Worm (Caenorhabditis elegans) whole organism, L2 larva: Measurements from ENCODE around the gene ZK418.7.
"Not testable (repeated sequence)": the region's sequence is repeated elsewhere in the genome, so short reads cannot be mapped to it uniquely, and the experiment has no call there.

Experiments used
- C34F6.9 ChIP-seq: fragments of 150-350 bp; optimal IDR thresholded peaks from 2 replicates; lab custom pipeline; 2014; ENCODE audit warnings: missing biosample characterization, missing genetic modification characterization
- F13H6.1 ChIP-seq: sonication (generic microtip); optimal IDR thresholded peaks from 2 replicates; lab custom pipeline; 2016; ENCODE audit warnings: missing genetic modification characterization, missing compliant biosample characterization
- R02D3.7 ChIP-seq: fragments of 150-350 bp; optimal IDR thresholded peaks from 2 replicates; lab custom pipeline; 2014; ENCODE audit warnings: missing biosample characterization, missing genetic modification characterization
- Y55F3AM.14 ChIP-seq: fragments of 200-800 bp; sonication (Bioruptor generic); optimal IDR thresholded peaks from 2 replicates; lab custom pipeline; 2018; ENCODE audit warnings: mild to moderate bottlenecking, missing genetic modification characterization, missing compliant biosample characterization
- aly-2 ChIP-seq: fragments of 150-350 bp; optimal IDR thresholded peaks from 2 replicates; lab custom pipeline; 2014; ENCODE audit warnings: missing biosample characterization, missing genetic modification characterization
- blmp-1 ChIP-seq: sonication (generic microtip); optimal IDR thresholded peaks from 2 replicates; lab custom pipeline; 2017; ENCODE audit warnings: missing genetic modification characterization, mild to moderate bottlenecking, missing compliant biosample characterization, antibody characterized with exemption, moderate library complexity; ENCODE audit not compliant: insufficient read depth
- ceh-16 ChIP-seq: fragments of 150-350 bp; optimal IDR thresholded peaks from 2 replicates; lab custom pipeline; 2014; ENCODE audit warnings: missing biosample characterization, missing genetic modification characterization
- ceh-82 ChIP-seq: fragments of 150-350 bp; optimal IDR thresholded peaks from 2 replicates; lab custom pipeline; 2014; ENCODE audit warnings: missing biosample characterization, missing genetic modification characterization
- crh-2 ChIP-seq: sonication (generic microtip); optimal IDR thresholded peaks from 2 replicates; lab custom pipeline; 2017; ENCODE audit warnings: missing biosample characterization, missing genetic modification characterization
- dmd-4 ChIP-seq: sonication (generic microtip); optimal IDR thresholded peaks from 2 replicates; lab custom pipeline; 2017; ENCODE audit warnings: missing biosample characterization, missing genetic modification characterization
- egl-27 ChIP-seq: sonication (generic microtip); optimal IDR thresholded peaks from 3 replicates; lab custom pipeline; 2017; ENCODE audit warnings: missing biosample characterization, missing genetic modification reagents, missing genetic modification characterization
- fos-1 ChIP-seq: fragments of 150-350 bp; optimal IDR thresholded peaks from 2 replicates; lab custom pipeline; 2014; ENCODE audit warnings: missing biosample characterization, missing genetic modification characterization
- gmeb-1 ChIP-seq: fragments of 150-350 bp; optimal IDR thresholded peaks from 2 replicates; lab custom pipeline; 2014; ENCODE audit warnings: missing biosample characterization, missing genetic modification characterization
- lin-11 ChIP-seq: fragments of 150-350 bp; sonication (generic microtip); optimal IDR thresholded peaks from 2 replicates; lab custom pipeline; 2014; ENCODE audit warnings: missing biosample characterization, missing genetic modification characterization, inconsistent platforms, mixed read lengths
- lin-13 ChIP-seq: fragments of 150-350 bp; optimal IDR thresholded peaks from 2 replicates; lab custom pipeline; 2014; ENCODE audit warnings: missing biosample characterization, missing genetic modification reagents, missing genetic modification characterization
- lsy-2 ChIP-seq, 2 experiments: fragments of 150-350 bp in 1 of 2; sonication (generic microtip) in 1 of 2; optimal IDR thresholded peaks; 2 replicates each; lab custom pipeline; 2014 to 2017; ENCODE audit warnings: missing biosample characterization in 2 of 2, missing genetic modification characterization in 2 of 2
- mab-5 ChIP-seq: fragments of 150-350 bp; optimal IDR thresholded peaks from 2 replicates; lab custom pipeline; 2014; ENCODE audit warnings: missing biosample characterization, missing genetic modification characterization
- mdl-1 ChIP-seq, 2 experiments: fragments of 150-350 bp in 1 of 2; sonication (generic microtip) in 1 of 2; optimal IDR thresholded peaks; 2 replicates each; lab custom pipeline; 2017; ENCODE audit warnings: missing biosample characterization in 2 of 2, missing genetic modification characterization in 2 of 2
- nhr-10 ChIP-seq: sonication (generic microtip); optimal IDR thresholded peaks from 2 replicates; lab custom pipeline; 2017; ENCODE audit warnings: missing biosample characterization, missing genetic modification characterization
- nhr-12 ChIP-seq: fragments of 150-350 bp; optimal IDR thresholded peaks from 2 replicates; lab custom pipeline; 2014; ENCODE audit warnings: missing biosample characterization, missing genetic modification characterization
- nhr-129 ChIP-seq: fragments of 150-350 bp; optimal IDR thresholded peaks from 2 replicates; lab custom pipeline; 2014; ENCODE audit warnings: missing biosample characterization, missing genetic modification characterization
- nhr-21 ChIP-seq: fragments of 150-350 bp; optimal IDR thresholded peaks from 2 replicates; lab custom pipeline; 2014; ENCODE audit warnings: missing biosample characterization, missing genetic modification characterization
- nhr-23 ChIP-seq: fragments of 150-350 bp; optimal IDR thresholded peaks from 2 replicates; lab custom pipeline; 2014; ENCODE audit warnings: missing biosample characterization, missing genetic modification reagents, missing genetic modification characterization
- nhr-25 ChIP-seq: fragments of 150-350 bp; sonication (generic microtip); optimal IDR thresholded peaks from 3 replicates; lab custom pipeline; 2014; ENCODE audit warnings: missing biosample characterization, missing genetic modification characterization
- nhr-77 ChIP-seq: fragments of 150-350 bp; optimal IDR thresholded peaks from 2 replicates; lab custom pipeline; 2014; ENCODE audit warnings: missing biosample characterization, missing genetic modification characterization
- sem-4 ChIP-seq: fragments of 150-350 bp; optimal IDR thresholded peaks from 2 replicates; lab custom pipeline; 2014; ENCODE audit warnings: missing biosample characterization, missing genetic modification reagents, missing genetic modification characterization
- skn-1 ChIP-seq: sonication (generic microtip); optimal IDR thresholded peaks from 2 replicates; lab custom pipeline; 2017; ENCODE audit warnings: missing biosample characterization, missing genetic modification characterization
- sma-3 ChIP-seq: sonication (generic microtip); optimal IDR thresholded peaks from 2 replicates; lab custom pipeline; 2016; ENCODE audit warnings: missing genetic modification reagents, missing genetic modification characterization, missing compliant biosample characterization
- sma-9 ChIP-seq, 2 experiments: fragments of 150-350 bp in 1 of 2; sonication (generic microtip) in 1 of 2; optimal IDR thresholded peaks; 2 replicates each; lab custom pipeline; 2014 to 2016; ENCODE audit warnings: missing genetic modification characterization in 2 of 2, mild to moderate bottlenecking in 1 of 2, missing biosample characterization in 1 of 2, missing compliant biosample characterization in 1 of 2, missing genetic modification reagents in 1 of 2, moderate library complexity in 1 of 2
- unc-39 ChIP-seq: fragments of 150-350 bp; optimal IDR thresholded peaks from 2 replicates; lab custom pipeline; 2014; ENCODE audit warnings: missing biosample characterization, missing genetic modification characterization
- unc-55 ChIP-seq: fragments of 150-350 bp; sonication (generic microtip); optimal IDR thresholded peaks from 3 replicates; lab custom pipeline; 2014; ENCODE audit warnings: missing biosample characterization, missing genetic modification reagents, missing genetic modification characterization
- unc-62 ChIP-seq: fragments of 150-350 bp; optimal IDR thresholded peaks from 2 replicates; lab custom pipeline; 2014; ENCODE audit warnings: missing biosample characterization, missing genetic modification reagents, missing genetic modification characterization
- ztf-1 ChIP-seq: fragments of 200-800 bp; sonication (Bioruptor generic); conservative IDR thresholded peaks from 2 replicates; pipeline ENCODE4 v1.3.6; 2022; ENCODE audit warnings: missing genetic modification characterization, missing compliant biosample characterization
- ztf-11 ChIP-seq: sonication (generic microtip); optimal IDR thresholded peaks from 2 replicates; lab custom pipeline; 2017; ENCODE audit warnings: missing biosample characterization, missing genetic modification characterization
- ztf-4 ChIP-seq: fragments of 150-350 bp; optimal IDR thresholded peaks from 2 replicates; lab custom pipeline; 2014; ENCODE audit warnings: missing biosample characterization, missing genetic modification characterization

Gene ZK418.7

DNA sequence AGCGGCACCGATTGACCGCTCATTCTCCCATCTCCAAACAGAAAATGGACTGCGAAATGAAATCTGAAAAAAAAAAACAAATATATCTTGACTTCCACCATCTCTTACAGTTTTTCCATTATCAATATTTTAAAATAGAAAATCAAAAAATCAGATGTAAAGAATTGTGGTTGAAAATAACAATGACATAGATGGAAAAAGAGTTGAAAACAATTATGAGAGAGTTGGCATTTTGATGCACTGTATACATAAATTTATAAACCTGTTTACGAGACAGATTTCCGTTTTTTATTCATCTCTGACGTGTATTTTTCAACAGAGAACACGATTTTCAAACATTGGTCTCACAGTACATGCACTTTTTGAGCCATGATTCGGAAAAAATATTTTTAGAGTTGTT lies at the start of gene ZK418.7:
TSS of gene ZK418.7 (minus strand) at position 101 of the 400 bp plus-strand sequence.
- no peak for TF ChIP-seq ceh-16 (tag; lab: Kevin White, UChicago)
- no peak for TF ChIP-seq nhr-21 (tag; lab: Kevin White, UChicago)
- TF ChIP-seq nhr-25: no peak
- no peak for TF ChIP-seq nhr-12
- TF ChIP-seq sem-4: no peak
- no peak for TF ChIP-seq mdl-1 (tag; optimal IDR thresholded peaks at IDR 0.05; lab: Kevin White, UChicago)
- TF ChIP-seq skn-1: no peak
- TF ChIP-seq unc-62 (GFP tag; lab: Kevin White, UChicago): no peak
- no peak for TF ChIP-seq dmd-4
- no peak for TF ChIP-seq nhr-129 (tag; lab: Kevin White, UChicago)
- TF ChIP-seq, all 48 proteins: peak for 0

DNA sequence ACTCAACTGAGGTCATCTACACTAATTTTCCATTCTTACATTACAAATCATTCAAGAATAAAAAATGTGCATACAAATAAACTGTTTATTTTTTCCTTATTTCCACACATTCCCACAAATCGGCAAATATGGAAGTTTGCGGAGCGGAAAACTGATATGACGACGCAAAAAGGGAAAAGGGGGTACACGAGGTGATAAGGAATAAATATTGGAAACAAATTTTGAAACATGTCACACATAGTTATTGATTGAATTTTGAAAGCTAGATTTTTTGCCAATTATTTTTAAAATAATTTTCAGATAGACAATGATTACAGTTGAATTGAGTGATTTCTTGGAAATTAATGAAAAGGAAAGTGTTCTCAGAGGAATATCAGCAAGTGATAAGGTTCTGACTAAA lies 48.0 kb upstream of the ZK418.7 start, which contains the start of gene viro-2:
TSS of gene viro-2 (plus strand) at position 301 of the 400 bp plus-strand sequence.
- not testable (repeated sequence) for TF ChIP-seq blmp-1 (tag; lab: Kevin White, UChicago); aly-2 (tag; lab: Kevin White, UChicago); Y55F3AM.14 (GFP tag; lab: Kevin White, UChicago)

DNA sequence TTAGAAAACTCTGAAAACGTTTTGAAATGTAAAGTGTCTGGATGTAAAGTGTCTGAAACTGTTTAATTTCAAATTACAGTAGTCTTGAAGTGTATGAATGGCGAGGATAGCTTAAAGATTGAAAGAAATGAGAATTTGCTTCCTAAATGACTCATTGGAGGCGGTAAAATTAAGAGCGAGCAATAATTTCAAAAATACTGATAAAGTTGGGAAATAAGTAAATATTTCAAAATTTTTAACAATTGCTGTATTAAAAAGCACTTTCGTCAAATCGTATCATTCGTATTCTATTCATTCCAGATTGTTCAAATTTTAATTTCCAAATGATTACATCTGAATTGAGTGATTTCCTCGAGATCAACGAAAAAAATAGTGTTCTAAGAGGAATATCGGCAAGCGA lies 43.8 kb upstream of the ZK418.7 start, which contains the start of gene B0280.2:
TSS of gene B0280.2 (plus strand) at position 301 of the 400 bp plus-strand sequence.
- no peak for TF ChIP-seq unc-55 (GFP tag; lab: Kevin White, UChicago)
- TF ChIP-seq unc-39 (tag; lab: Kevin White, UChicago): no peak
- TF ChIP-seq mab-5 (tag; lab: Kevin White, UChicago): no peak
- TF ChIP-seq ceh-16 (tag; lab: Kevin White, UChicago): no peak
- no peak for TF ChIP-seq skn-1
- TF ChIP-seq sem-4: no peak
- TF ChIP-seq nhr-23: no peak
- no peak for TF ChIP-seq mdl-1 (tag; optimal IDR thresholded peaks at IDR 0.05; lab: Kevin White, UChicago)
- no peak for TF ChIP-seq nhr-10 (tag; lab: Kevin White, UChicago)
- TF ChIP-seq, all 48 proteins: peak for 0

DNA sequence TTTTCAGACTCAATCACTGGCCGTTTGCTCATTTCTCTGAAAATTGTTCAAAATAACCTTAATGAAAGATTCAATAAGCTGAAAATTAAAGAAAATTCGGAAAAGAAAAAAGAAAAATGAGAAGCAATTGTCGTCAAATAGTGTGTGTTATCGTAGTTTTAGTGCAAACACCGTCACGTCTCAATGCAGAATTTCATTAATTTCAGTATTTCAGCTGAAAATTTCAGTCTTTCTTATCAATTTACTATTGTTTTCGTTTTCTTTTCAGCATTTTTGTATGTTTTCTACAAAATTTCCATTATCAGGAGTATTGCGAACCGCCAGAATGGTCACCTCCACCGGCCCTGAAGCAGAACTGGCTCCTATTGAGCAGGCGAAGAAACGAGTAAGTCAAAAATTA lies 42.3 kb upstream of the ZK418.7 start, which contains the start of the genes B0280.9 and rpia-1:
TSS of gene B0280.9 (minus strand) at position 36 of the 400 bp plus-strand sequence.
TSS of gene rpia-1 (plus strand) at position 269 of the 400 bp plus-strand sequence.
- no peak for TF ChIP-seq lin-11
- TF ChIP-seq egl-27 (tag; lab: Kevin White, UChicago): no peak
- TF ChIP-seq nhr-21 (tag; lab: Kevin White, UChicago): no peak
- TF ChIP-seq lin-13 (GFP tag; lab: Kevin White, UChicago): no peak
- peak; percentile 81 to 95 for TF ChIP-seq lsy-2 (tag; optimal IDR thresholded peaks at IDR 0.05; lab: Kevin White, UChicago)
- TF ChIP-seq ztf-1 (GFP tag; lab: Robert Waterston, UW): no peak
- no peak for TF ChIP-seq nhr-77
- peak; percentile 45 for TF ChIP-seq sma-9 (GFP tag; optimal IDR thresholded peaks at IDR 0.05; lab: Kevin White, UChicago)
- TF ChIP-seq sma-9 (tag; optimal IDR thresholded peaks at IDR 0.05; lab: Kevin White, UChicago): no peak
- peak; percentile 38 for TF ChIP-seq nhr-129 (tag; lab: Kevin White, UChicago)
- TF ChIP-seq ztf-11 (tag; lab: Kevin White, UChicago): no peak
- peak; percentile 26 for TF ChIP-seq gmeb-1
- TF ChIP-seq C34F6.9 (tag; lab: Kevin White, UChicago): peak; percentile 50
- no peak for TF ChIP-seq fos-1
- TF ChIP-seq mdl-1 (tag; optimal IDR thresholded peaks at IDR 0.05; lab: Kevin White, UChicago): no peak
- TF ChIP-seq ztf-4 (tag; lab: Kevin White, UChicago): no peak
- TF ChIP-seq F13H6.1 (tag; lab: Kevin White, UChicago): peak; percentile 7
- TF ChIP-seq unc-55 (GFP tag; lab: Kevin White, UChicago): peak; percentile 60
- TF ChIP-seq crh-2 (tag; lab: Kevin White, UChicago): peak; percentile 33

DNA sequence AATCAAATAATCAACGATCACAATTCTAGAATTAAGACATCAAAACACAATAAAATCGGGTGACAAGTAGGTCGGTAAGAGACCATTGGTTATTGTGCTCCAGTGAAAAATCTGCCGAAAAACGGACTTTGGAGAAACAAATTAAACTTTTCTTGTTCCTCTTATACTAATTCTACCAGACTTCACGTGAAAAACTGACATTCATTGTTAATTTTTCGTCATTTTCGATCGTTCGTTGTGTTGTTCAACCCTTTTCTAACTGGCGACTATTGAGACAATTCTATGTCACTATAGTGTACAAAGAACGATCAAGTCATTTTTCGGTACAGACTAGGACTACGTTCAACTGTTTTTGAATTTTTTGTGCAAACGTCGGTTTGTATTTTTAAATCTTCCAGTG lies 39.9 kb upstream of the ZK418.7 start:
- TF ChIP-seq crh-2 (tag; lab: Kevin White, UChicago): peak; percentile 65
- no peak for TF ChIP-seq ztf-11 (tag; lab: Kevin White, UChicago)
- TF ChIP-seq gmeb-1: peak; percentile 21
- no peak for TF ChIP-seq C34F6.9 (tag; lab: Kevin White, UChicago)
- no peak for TF ChIP-seq ceh-82 (tag; lab: Kevin White, UChicago)
- TF ChIP-seq sma-9 (GFP tag; optimal IDR thresholded peaks at IDR 0.05; lab: Kevin White, UChicago): peak; percentile 89
- no peak for TF ChIP-seq sma-9 (tag; optimal IDR thresholded peaks at IDR 0.05; lab: Kevin White, UChicago)
- peak; percentile 76 for TF ChIP-seq egl-27 (tag; lab: Kevin White, UChicago)
- no peak for TF ChIP-seq R02D3.7 (tag; lab: Kevin White, UChicago)
- no peak for TF ChIP-seq aly-2 (tag; lab: Kevin White, UChicago)
- TF ChIP-seq ztf-4 (tag; lab: Kevin White, UChicago): no peak
- TF ChIP-seq nhr-25: peak; percentile 58
- TF ChIP-seq sma-3 (GFP tag; lab: Kevin White, UChicago): peak; percentile 57
- no peak for TF ChIP-seq nhr-10 (tag; lab: Kevin White, UChicago)
- TF ChIP-seq nhr-129 (tag; lab: Kevin White, UChicago): peak; percentile 36
- peak; percentile 31 for TF ChIP-seq fos-1
- TF ChIP-seq nhr-21 (tag; lab: Kevin White, UChicago): peak; percentile 32
- peak in 1 of 2 experiments; percentile 28 for TF ChIP-seq lsy-2 (tag; optimal IDR thresholded peaks at IDR 0.05; lab: Kevin White, UChicago)
